Fruit fly (Drosophila melanogaster) whole organism, embryonic: ENCODE results near the gene Zpr1.

Experiments
- B-H1 ChIP-seq: fragments of 200-800 bp; sonication (Bioruptor generic); IDR thresholded peaks from 3 replicates; pipeline ENCODE4 v1.3.6; 2022; ENCODE audit warnings: missing biosample characterization, missing genetic modification characterization
- BEAF-32 ChIP-seq: fragments of 200-800 bp; sonication (Bioruptor generic); optimal IDR thresholded peaks from 3 replicates; lab custom pipeline; 2017; ENCODE audit warnings: missing biosample characterization, missing genetic modification characterization, mild to moderate bottlenecking, moderate library complexity, missing genetic modification reagents
- CG10209 ChIP-seq: fragments of 200-800 bp; sonication (Bioruptor generic); optimal IDR thresholded peaks from 3 replicates; lab custom pipeline; 2017; ENCODE audit warnings: missing biosample characterization, mild to moderate bottlenecking, missing genetic modification characterization, missing genetic modification reagents
- CG10959 ChIP-seq: fragments of 200-800 bp; sonication (Bioruptor generic); IDR thresholded peaks from 2 replicates; pipeline ENCODE4 v1.3.6; 2022; ENCODE audit warnings: missing biosample characterization, missing genetic modification characterization
- CG11085 ChIP-seq: fragments of 200-800 bp; sonication (Bioruptor generic); IDR thresholded peaks from 2 replicates; pipeline ENCODE4 v1.3.6; 2022; ENCODE audit warnings: missing biosample characterization, missing genetic modification characterization
- CG11093 ChIP-seq: fragments of 200-800 bp; sonication (Bioruptor generic); IDR thresholded peaks from 3 replicates; pipeline ENCODE4 v1.3.6; 2022; ENCODE audit warnings: missing biosample characterization, missing genetic modification characterization
- CG12104 ChIP-seq: fragments of 200-800 bp; sonication (Bioruptor generic); optimal IDR thresholded peaks from 3 replicates; lab custom pipeline; 2016; ENCODE audit warnings: missing biosample characterization, missing genetic modification characterization
- CG12236 ChIP-seq: fragments of 200-800 bp; sonication (Bioruptor generic); optimal IDR thresholded peaks from 2 replicates; lab custom pipeline; 2016; ENCODE audit warnings: missing biosample characterization, missing genetic modification characterization
- CG1233 ChIP-seq: fragments of 200-800 bp; sonication (Bioruptor generic); optimal IDR thresholded peaks from 4 replicates; lab custom pipeline; 2018; ENCODE audit warnings: missing biosample characterization, mild to moderate bottlenecking, missing genetic modification characterization
- CG13287 ChIP-seq: fragments of 200-800 bp; sonication (Bioruptor generic); IDR thresholded peaks from 2 replicates; pipeline ENCODE4 v1.3.6; 2022; ENCODE audit warnings: missing biosample characterization, missing genetic modification characterization; ENCODE audit not compliant: partially characterized antibody
- CG14014 ChIP-seq: fragments of 200-800 bp; sonication (Bioruptor generic); IDR thresholded peaks from 2 replicates; pipeline ENCODE4 v1.3.6; 2022; ENCODE audit warnings: missing biosample characterization, missing genetic modification characterization
- CG14441 ChIP-seq: fragments of 200-800 bp; sonication (Bioruptor generic); IDR thresholded peaks from 2 replicates; pipeline ENCODE4 v1.3.6; 2022; ENCODE audit warnings: missing biosample characterization, missing genetic modification characterization
- CG1647 ChIP-seq: fragments of 200-800 bp; sonication (Bioruptor generic); optimal IDR thresholded peaks from 3 replicates; lab custom pipeline; 2016; ENCODE audit warnings: missing biosample characterization, missing genetic modification characterization
- CG16779 ChIP-seq: fragments of 200-800 bp; sonication (Bioruptor generic); IDR thresholded peaks from 2 replicates; pipeline ENCODE4 v1.3.6; 2022; ENCODE audit warnings: missing biosample characterization, missing genetic modification characterization
- CG3163 ChIP-seq: fragments of 200-800 bp; sonication (Bioruptor generic); optimal IDR thresholded peaks from 3 replicates; lab custom pipeline; 2016; ENCODE audit warnings: missing biosample characterization, missing genetic modification characterization
- CG3281 ChIP-seq: fragments of 200-800 bp; sonication (Bioruptor generic); optimal IDR thresholded peaks from 3 replicates; lab custom pipeline; 2017; ENCODE audit warnings: missing biosample characterization, mild to moderate bottlenecking, missing genetic modification characterization
- CG34376 ChIP-seq: fragments of 200-800 bp; sonication (Bioruptor generic); optimal IDR thresholded peaks from 2 replicates; lab custom pipeline; 2018; ENCODE audit warnings: missing biosample characterization, mild to moderate bottlenecking, missing genetic modification characterization
- CG3726 ChIP-seq: fragments of 200-800 bp; sonication (Bioruptor generic); IDR thresholded peaks from 3 replicates; pipeline ENCODE4, ENCODE4 v1.3.6; 2022; ENCODE audit warnings: missing biosample characterization, missing genetic modification characterization
- CG3838 ChIP-seq: fragments of 200-800 bp; sonication (Bioruptor generic); optimal IDR thresholded peaks from 3 replicates; lab custom pipeline; 2016; ENCODE audit warnings: missing biosample characterization, missing genetic modification characterization
- CG7357 ChIP-seq: fragments of 200-800 bp; sonication (Bioruptor generic); IDR thresholded peaks from 3 replicates; pipeline ENCODE4 v1.3.6; 2022; ENCODE audit warnings: missing biosample characterization, missing genetic modification characterization
- CG7963 ChIP-seq: fragments of 200-800 bp; sonication (Bioruptor generic); IDR thresholded peaks from 3 replicates; pipeline ENCODE4 v1.3.6; 2022; ENCODE audit warnings: missing biosample characterization, missing genetic modification characterization; ENCODE audit not compliant: partially characterized antibody
- CG9437 ChIP-seq: fragments of 200-800 bp; sonication (Bioruptor generic); optimal IDR thresholded peaks from 2 replicates; lab custom pipeline; 2018; ENCODE audit warnings: missing biosample characterization, mild to moderate bottlenecking, missing genetic modification characterization
- Dad ChIP-seq: fragments of 200-800 bp; sonication (Bioruptor generic); optimal IDR thresholded peaks from 3 replicates; lab custom pipeline; 2016; ENCODE audit warnings: missing biosample characterization, missing genetic modification characterization
- Dip2 ChIP-seq: fragments of 200-800 bp; sonication (Bioruptor generic); IDR thresholded peaks from 2 replicates; pipeline ENCODE4 v1.3.6; 2022; ENCODE audit warnings: missing biosample characterization, missing genetic modification characterization
- Ets65A ChIP-seq: fragments of 200-800 bp; sonication (Bioruptor generic); peaks from one replicate; lab custom pipeline; 2016; ENCODE audit warnings: missing biosample characterization, missing genetic modification characterization
- Neu2 ChIP-seq: fragments of 200-800 bp; sonication (Bioruptor generic); optimal IDR thresholded peaks from 3 replicates; lab custom pipeline; 2016; ENCODE audit warnings: missing biosample characterization, missing genetic modification characterization, borderline replicate concordance
- Nf-YC ChIP-seq: fragments of 200-800 bp; optimal IDR thresholded peaks from 3 replicates; lab custom pipeline; 2019; ENCODE audit warnings: missing biosample characterization, mild to moderate bottlenecking, missing genetic modification characterization, moderate library complexity
- NfI ChIP-seq: fragments of 200-800 bp; sonication (Bioruptor generic); optimal IDR thresholded peaks from 3 replicates; lab custom pipeline; 2018; ENCODE audit warnings: missing biosample characterization, mild to moderate bottlenecking, missing genetic modification characterization, moderate library complexity
- Oli ChIP-seq: fragments of 200-800 bp; sonication (Bioruptor generic); optimal IDR thresholded peaks from 2 replicates; lab custom pipeline; 2018; ENCODE audit warnings: missing biosample characterization, mild to moderate bottlenecking, missing genetic modification characterization, moderate library complexity
- Pdp1 ChIP-seq, 2 experiments: fragments of 200-800 bp; sonication (Bioruptor generic); optimal IDR thresholded peaks; 3 replicates each; lab custom pipeline; 2016; ENCODE audit warnings: missing biosample characterization in 2 of 2, missing genetic modification characterization in 2 of 2, mild to moderate bottlenecking in 1 of 2, moderate library complexity in 1 of 2
- Ssrp ChIP-seq: fragments of 200-800 bp; sonication (Bioruptor generic); optimal IDR thresholded peaks from 2 replicates; lab custom pipeline; 2018; ENCODE audit warnings: missing biosample characterization, mild to moderate bottlenecking, missing genetic modification characterization, moderate library complexity
- Tbp ChIP-seq: fragments of >200 bp; optimal IDR thresholded peaks from 2 replicates; lab custom pipeline; 2018; ENCODE audit warnings: missing biosample characterization, missing genetic modification characterization
- Usf ChIP-seq: fragments of 200-800 bp; sonication (Bioruptor generic); optimal IDR thresholded peaks from 2 replicates; lab custom pipeline; 2017; ENCODE audit warnings: missing genotype, missing biosample characterization, missing genetic modification characterization
- YL-1 ChIP-seq: fragments of 200-800 bp; sonication (Bioruptor generic); optimal IDR thresholded peaks from 3 replicates; lab custom pipeline; 2017; ENCODE audit warnings: missing biosample characterization, mild to moderate bottlenecking, missing genetic modification characterization
- bbx ChIP-seq: fragments of 200-800 bp; sonication (Bioruptor generic); IDR thresholded peaks from 2 replicates; pipeline ENCODE4 v1.3.6; 2022; ENCODE audit warnings: missing biosample characterization, missing genetic modification characterization; ENCODE audit not compliant: partially characterized antibody
- ci ChIP-seq: fragments of 200-800 bp; sonication (Bioruptor generic); IDR thresholded peaks from 3 replicates; pipeline ENCODE4 v1.3.6; 2022; ENCODE audit warnings: missing biosample characterization, missing genetic modification characterization
- fu2 ChIP-seq: fragments of 200-800 bp; sonication (Bioruptor generic); optimal IDR thresholded peaks from 2 replicates; lab custom pipeline; 2016; ENCODE audit warnings: missing biosample characterization, missing genetic modification characterization
- gcm2 ChIP-seq: fragments of 200-800 bp; sonication (Bioruptor generic); optimal IDR thresholded peaks from 2 replicates; lab custom pipeline; 2016; ENCODE audit warnings: missing biosample characterization, missing genetic modification characterization
- ham ChIP-seq: fragments of 200-800 bp; sonication (Bioruptor generic); IDR thresholded peaks from 2 replicates; pipeline ENCODE4 v1.3.6; 2022; ENCODE audit warnings: missing biosample characterization, missing genetic modification characterization
- pan ChIP-seq, 4 experiments: fragments of >200 bp in 3 of 4; fragments of 200-800 bp in 1 of 4; sonication (Bioruptor generic) in 1 of 4; optimal IDR thresholded peaks in 3 of 4; IDR thresholded peaks in 1 of 4; 2 replicates each; pipeline versions ENCODE4 v1.3.6 to Lab custom; 2017 to 2022; ENCODE audit warnings: missing biosample characterization in 2 of 4, missing genetic modification characterization in 2 of 4, mixed read lengths in 1 of 4
- pfk ChIP-seq: fragments of 200-800 bp; sonication (Bioruptor generic); optimal IDR thresholded peaks from 2 replicates; lab custom pipeline; 2018; ENCODE audit warnings: missing biosample characterization, mild to moderate bottlenecking, missing genetic modification characterization, moderate library complexity
- pros ChIP-seq: fragments of 200-800 bp; sonication (Bioruptor generic); optimal IDR thresholded peaks from 3 replicates; lab custom pipeline; 2019; ENCODE audit warnings: missing biosample characterization, mild to moderate bottlenecking, missing genetic modification characterization, moderate library complexity
- ranshi ChIP-seq: fragments of 200-800 bp; sonication (Bioruptor generic); IDR thresholded peaks from 2 replicates; pipeline ENCODE4 v1.3.6; 2022; ENCODE audit warnings: missing biosample characterization, missing genetic modification characterization
- rib ChIP-seq: fragments of 200-800 bp; sonication (Bioruptor generic); IDR thresholded peaks from 2 replicates; pipeline ENCODE4 v1.3.6; 2022; ENCODE audit warnings: missing biosample characterization, missing genetic modification characterization
- sisA ChIP-seq: fragments of 200-800 bp; sonication (Bioruptor generic); IDR thresholded peaks from 2 replicates; pipeline ENCODE4 v1.3.6; 2022; ENCODE audit warnings: missing biosample characterization, missing genetic modification characterization
- slbo ChIP-seq: fragments of 200-800 bp; sonication (Bioruptor generic); IDR thresholded peaks from 2 replicates; pipeline ENCODE4 v1.3.6; 2022; ENCODE audit warnings: missing biosample characterization, missing genetic modification characterization
- stwl ChIP-seq: fragments of 200-800 bp; sonication (Bioruptor generic); optimal IDR thresholded peaks from 3 replicates; lab custom pipeline; 2018; ENCODE audit warnings: missing biosample characterization, mild to moderate bottlenecking, missing genetic modification characterization, moderate library complexity
- tgo ChIP-seq: fragments of 200-800 bp; sonication (Bioruptor generic); IDR thresholded peaks from 3 replicates; pipeline ENCODE4 v1.3.6; 2022; ENCODE audit warnings: missing biosample characterization, missing genetic modification characterization
- trh ChIP-seq: fragments of 200-800 bp; sonication (Bioruptor generic); optimal IDR thresholded peaks from 2 replicates; lab custom pipeline; 2016; ENCODE audit warnings: missing biosample characterization, missing genetic modification characterization
- wor ChIP-seq: fragments of 200-800 bp; sonication (Bioruptor generic); IDR thresholded peaks from 2 replicates; pipeline ENCODE4 v1.3.6; 2022; ENCODE audit warnings: missing biosample characterization, missing genetic modification characterization
- yki ChIP-seq: fragments of >200 bp; optimal IDR thresholded peaks from 3 replicates; lab custom pipeline; 2018

Zpr1 gene

DNA sequence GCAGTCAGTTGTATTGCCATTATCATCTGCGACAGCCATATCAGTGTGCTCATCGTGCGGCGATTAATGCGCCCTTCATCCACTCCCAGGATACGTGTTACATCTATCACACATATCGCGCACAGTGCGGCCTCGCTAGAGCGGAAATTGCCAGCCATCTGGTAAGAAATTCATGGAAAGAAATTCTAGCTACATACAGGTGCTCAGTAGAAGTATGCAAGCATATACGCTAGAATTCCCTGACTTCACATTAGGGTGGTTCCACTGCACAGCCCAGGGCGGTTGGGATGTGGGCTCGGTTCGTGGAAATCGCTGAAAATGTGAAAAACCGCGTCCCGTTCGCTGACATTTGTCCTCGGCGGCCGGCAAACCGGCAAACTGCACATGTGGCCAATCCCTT lies 20.7 kb downstream of the Zpr1 start (continued):
- TF ChIP-seq ci (GFP tag; lab: Robert Waterston, UW) (peak; percentile 92), CG1233 (GFP tag; lab: Kevin White, UChicago) (peak; percentile 66), trh (GFP tag; lab: Kevin White, UChicago) (no peak), tgo (GFP tag; lab: Robert Waterston, UW) (peak; percentile 80), CG3163 (GFP tag; lab: Kevin White, UChicago) (peak; percentile 14), yki (lab: Kevin White, UChicago) (no peak), pan (optimal IDR thresholded peaks at IDR 0.05; lab: Kevin White, UChicago) (no peak), pan (GFP tag; optimal IDR thresholded peaks at IDR 0.05 in 1 of 2, IDR thresholded peaks at IDR 0.05 in 1 of 2) (peak in 1 of 2 experiments; percentile 81), CG10209 (peak; percentile 72), CG12236 (GFP tag; lab: Kevin White, UChicago) (peak; percentile 17), pfk (GFP tag; lab: Kevin White, UChicago) (no peak), CG9437 (GFP tag; lab: Kevin White, UChicago) (peak; percentile 19), ham (GFP tag; lab: Robert Waterston, UW) (peak; percentile 55; the same call in 1 of the 2 replicates), CG3726 (peak; percentile 80; the same call in 2 of the 3 replicates), CG1647 (GFP tag; lab: Kevin White, UChicago) (no peak), CG3281 (GFP tag; lab: Kevin White, UChicago) (peak; percentile 62), NfI (GFP tag; lab: Kevin White, UChicago) (peak; percentile 59), Usf (GFP tag; lab: Kevin White, UChicago) (peak; percentile 42), CG34376 (GFP tag; lab: Kevin White, UChicago) (peak; percentile 35), ranshi (GFP tag; lab: Robert Waterston, UW) (peak; percentile 85), Neu2 (GFP tag; lab: Kevin White, UChicago) (no peak), CG13287 (GFP tag; lab: Robert Waterston, UW) (no peak), bbx (no peak), CG11093 (GFP tag; lab: Robert Waterston, UW) (peak; percentile 80), Pdp1 (GFP tag; optimal IDR thresholded peaks at IDR 0.05; lab: Kevin White, UChicago) (peak; percentile 68 to 77), Oli (tag; lab: Kevin White, UChicago) (peak; percentile 71), CG14014 (GFP tag; lab: Robert Waterston, UW) (peak; percentile 79), Tbp (no peak), Ssrp (tag; lab: Kevin White, UChicago) (peak; percentile 74), Nf-YC (tag; lab: Kevin White, UChicago) (peak; percentile 47), fu2 (GFP tag; lab: Kevin White, UChicago) (no peak), B-H1 (GFP tag; lab: Robert Waterston, UW) (peak; percentile 71), CG14441 (peak; percentile 86), rib (no peak), CG11085 (peak; percentile 75), CG12104 (GFP tag; lab: Kevin White, UChicago) (peak; percentile 34), CG7357 (GFP tag; lab: Robert Waterston, UW) (peak; percentile 72), CG7963 (no peak), Dad (GFP tag; lab: Kevin White, UChicago) (peak; percentile 25), pros (GFP tag; lab: Kevin White, UChicago) (peak; percentile 75), gcm2 (GFP tag; lab: Kevin White, UChicago) (peak; percentile 54), CG16779 (GFP tag; lab: Robert Waterston, UW) (peak; percentile 52; the same call in 1 of the 2 replicates), BEAF-32 (no peak), CG3838 (GFP tag; lab: Kevin White, UChicago) (no peak), Ets65A (GFP tag; lab: Kevin White, UChicago) (peak; percentile 92), CG10959 (GFP tag; lab: Robert Waterston, UW) (peak; percentile 83), wor (peak; percentile 75; the same call in 1 of the 2 replicates), sisA (GFP tag; lab: Robert Waterston, UW) (peak; percentile 90), YL-1 (GFP tag; lab: Kevin White, UChicago) (no peak), slbo (GFP tag; lab: Robert Waterston, UW) (peak; percentile 82), stwl (peak; percentile 6), Dip2 (no peak)
